Fruit fly (Drosophila melanogaster): Measurements from ENCODE around the gene CG32812.

DNA sequence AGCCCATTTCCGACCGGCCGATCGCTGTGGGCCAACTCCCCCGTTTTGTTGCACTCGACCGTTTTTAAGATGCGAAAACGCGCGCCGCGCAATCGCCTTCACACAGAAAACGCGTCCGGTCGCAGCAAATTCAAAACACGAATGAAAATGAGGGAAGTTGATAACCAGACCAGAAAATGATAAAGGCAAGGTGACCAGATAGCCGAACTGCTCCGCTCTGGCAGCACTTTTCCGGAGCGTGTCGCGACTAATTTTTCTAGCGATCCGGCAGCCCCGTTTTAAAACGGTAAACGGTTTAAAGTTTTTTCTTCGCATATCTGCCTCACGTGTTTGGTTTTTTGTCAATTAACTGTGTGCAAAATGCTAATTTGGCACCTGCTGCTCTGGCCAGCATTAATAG is 35.1 kb downstream of the CG32812 start, which contains the start of gene DAAM:
- TF ChIP-seq CG6792 (GFP tag; optimal IDR thresholded peaks at IDR 0.05): no peak
- TF ChIP-seq Gug (GFP tag; IDR thresholded peaks at IDR 0.05): 0 out of 2 replicates have a peak, but pooled peaks have one; percentile 10
- TF ChIP-seq CG11902 (GFP tag; optimal IDR thresholded peaks at IDR 0.05): no peak
- no peak for TF ChIP-seq vri (GFP tag; optimal IDR thresholded peaks at IDR 0.05)
- TF ChIP-seq CG4318 (GFP tag; optimal IDR thresholded peaks at IDR 0.05): no peak
- TF ChIP-seq Ets21C (GFP tag; optimal IDR thresholded peaks at IDR 0.05): no peak
- peak; percentile 23 for TF ChIP-seq Hr39 (GFP tag; optimal IDR thresholded peaks at IDR 0.05)
- no peak for TF ChIP-seq Blimp-1 (GFP tag; optimal IDR thresholded peaks at IDR 0.05)
- no peak for TF ChIP-seq Eip93F (GFP tag; optimal IDR thresholded peaks at IDR 0.05)

All from whole organism, prepupa.